Fruit fly (Drosophila melanogaster) whole organism, embryonic: ENCODE results near the gene CG9775.

Source experiments
- Bgb ChIP-seq: fragments of 200-800 bp; sonication (Bioruptor generic); IDR thresholded peaks from 2 replicates; pipeline ENCODE4 v1.3.6; 2022; ENCODE audit warnings: missing biosample characterization, missing genetic modification characterization; ENCODE audit not compliant: partially characterized antibody
- Blimp-1 ChIP-seq: fragments of 200-800 bp; sonication (Bioruptor generic); optimal IDR thresholded peaks from 3 replicates; lab custom pipeline; 2018; ENCODE audit warnings: missing biosample characterization, missing genetic modification characterization, mild to moderate bottlenecking, moderate library complexity, missing genetic modification reagents
- CG10209 ChIP-seq: fragments of 200-800 bp; sonication (Bioruptor generic); optimal IDR thresholded peaks from 3 replicates; lab custom pipeline; 2017; ENCODE audit warnings: missing biosample characterization, mild to moderate bottlenecking, missing genetic modification characterization, missing genetic modification reagents
- CG10431 ChIP-seq: fragments of 200-800 bp; sonication (Bioruptor generic); optimal IDR thresholded peaks from 3 replicates; lab custom pipeline; 2018; ENCODE audit warnings: missing biosample characterization, mild to moderate bottlenecking, missing genetic modification characterization
- CG10565 ChIP-seq: fragments of 200-800 bp; sonication (Bioruptor generic); optimal IDR thresholded peaks from 3 replicates; lab custom pipeline; 2016; ENCODE audit warnings: missing biosample characterization, mild to moderate bottlenecking, missing genetic modification characterization
- CG12942 ChIP-seq: fragments of 200-800 bp; sonication (Bioruptor generic); optimal IDR thresholded peaks from 3 replicates; lab custom pipeline; 2016; ENCODE audit warnings: missing biosample characterization, missing genetic modification characterization
- CG13123 ChIP-seq: fragments of 200-800 bp; sonication (Bioruptor generic); optimal IDR thresholded peaks from 2 replicates; lab custom pipeline; 2016; ENCODE audit warnings: missing biosample characterization, missing genetic modification characterization
- CG13287 ChIP-seq: fragments of 200-800 bp; sonication (Bioruptor generic); IDR thresholded peaks from 2 replicates; pipeline ENCODE4 v1.3.6; 2022; ENCODE audit warnings: missing biosample characterization, missing genetic modification characterization; ENCODE audit not compliant: partially characterized antibody
- CG15011 ChIP-seq: fragments of 200-800 bp; sonication (Bioruptor generic); optimal IDR thresholded peaks from 3 replicates; lab custom pipeline; 2018; ENCODE audit warnings: missing biosample characterization, mild to moderate bottlenecking, missing genetic modification characterization
- CG17912 ChIP-seq: fragments of 200-800 bp; sonication (Bioruptor generic); optimal IDR thresholded peaks from 2 replicates; lab custom pipeline; 2018; ENCODE audit warnings: missing biosample characterization, mild to moderate bottlenecking, missing genetic modification characterization
- CG2129 ChIP-seq: fragments of 200-800 bp; sonication (Bioruptor generic); IDR thresholded peaks from 2 replicates; pipeline ENCODE4 v1.3.6; 2022; ENCODE audit warnings: missing biosample characterization, missing genetic modification characterization; ENCODE audit not compliant: partially characterized antibody
- CG2678 ChIP-seq: fragments of 200-800 bp; sonication (Bioruptor generic); optimal IDR thresholded peaks from 3 replicates; lab custom pipeline; 2019; ENCODE audit warnings: missing biosample characterization, mild to moderate bottlenecking, missing genetic modification characterization, moderate library complexity
- CG4820 ChIP-seq: fragments of 200-800 bp; sonication (Bioruptor generic); optimal IDR thresholded peaks from 3 replicates; lab custom pipeline; 2016; ENCODE audit warnings: missing biosample characterization, missing genetic modification characterization
- CG6854 ChIP-seq: fragments of 200-800 bp; sonication (Bioruptor generic); optimal IDR thresholded peaks from 3 replicates; lab custom pipeline; 2017; ENCODE audit warnings: missing biosample characterization, mild to moderate bottlenecking, missing genetic modification characterization
- CG7839 ChIP-seq: fragments of 200-800 bp; sonication (Bioruptor generic); optimal IDR thresholded peaks from 3 replicates; lab custom pipeline; 2018; ENCODE audit warnings: missing biosample characterization, mild to moderate bottlenecking, missing genetic modification characterization, moderate library complexity
- CG7963 ChIP-seq: fragments of 200-800 bp; sonication (Bioruptor generic); IDR thresholded peaks from 3 replicates; pipeline ENCODE4 v1.3.6; 2022; ENCODE audit warnings: missing biosample characterization, missing genetic modification characterization; ENCODE audit not compliant: partially characterized antibody
- CG8359 ChIP-seq: fragments of 200-800 bp; sonication (Bioruptor generic); optimal IDR thresholded peaks from 2 replicates; lab custom pipeline; 2017; ENCODE audit warnings: missing biosample characterization, mild to moderate bottlenecking, missing genetic modification characterization, borderline replicate concordance
- CG8388 ChIP-seq: fragments of 200-800 bp; sonication (Bioruptor generic); optimal IDR thresholded peaks from 2 replicates; lab custom pipeline; 2019; ENCODE audit warnings: missing biosample characterization, mild to moderate bottlenecking, missing genetic modification characterization, moderate library complexity
- CG9727 ChIP-seq: fragments of 200-800 bp; sonication (Bioruptor generic); optimal IDR thresholded peaks from 3 replicates; lab custom pipeline; 2017; ENCODE audit warnings: missing biosample characterization, mild to moderate bottlenecking, missing genetic modification characterization
- Ets65A ChIP-seq: fragments of 200-800 bp; sonication (Bioruptor generic); peaks from one replicate; lab custom pipeline; 2016; ENCODE audit warnings: missing biosample characterization, missing genetic modification characterization
- GATAe ChIP-seq: fragments of 200-800 bp; sonication (Bioruptor generic); conservative IDR thresholded peaks from 2 replicates; pipeline ENCODE4 v1.3.6; 2022; ENCODE audit warnings: missing biosample characterization, missing genetic modification characterization
- Hand ChIP-seq: fragments of 200-800 bp; sonication (Bioruptor generic); optimal IDR thresholded peaks from 2 replicates; lab custom pipeline; 2017; ENCODE audit warnings: mild to moderate bottlenecking, missing biosample characterization, missing genetic modification reagents, missing genetic modification characterization
- Hey ChIP-seq: fragments of 200-800 bp; sonication (Bioruptor generic); optimal IDR thresholded peaks from 3 replicates; lab custom pipeline; 2018; ENCODE audit warnings: missing biosample characterization, mild to moderate bottlenecking, missing genetic modification characterization
- Max ChIP-seq: fragments of 200-800 bp; sonication (Bioruptor generic); optimal IDR thresholded peaks from 2 replicates; lab custom pipeline; 2016; ENCODE audit warnings: missing biosample characterization, mild to moderate bottlenecking, missing genetic modification characterization
- Nf-YC ChIP-seq: fragments of 200-800 bp; optimal IDR thresholded peaks from 3 replicates; lab custom pipeline; 2019; ENCODE audit warnings: missing biosample characterization, mild to moderate bottlenecking, missing genetic modification characterization, moderate library complexity
- Six4 ChIP-seq: fragments of 200-800 bp; sonication (Bioruptor generic); optimal IDR thresholded peaks from 2 replicates; lab custom pipeline; 2016; ENCODE audit warnings: missing biosample characterization, missing genetic modification characterization
- Sox102F ChIP-seq: fragments of 200-800 bp; sonication (Bioruptor generic); optimal IDR thresholded peaks from 2 replicates; lab custom pipeline; 2018; ENCODE audit warnings: missing biosample characterization, mild to moderate bottlenecking, missing genetic modification characterization, moderate library complexity
- Taf1 ChIP-seq: fragments of 200-800 bp; sonication (Bioruptor generic); IDR thresholded peaks from 2 replicates; pipeline ENCODE4 v1.3.6; 2022; ENCODE audit warnings: missing biosample characterization, missing genetic modification characterization
- ab ChIP-seq: fragments of 200-800 bp; sonication (Bioruptor generic); optimal IDR thresholded peaks from 2 replicates; lab custom pipeline; 2016; ENCODE audit warnings: missing biosample characterization, missing genetic modification characterization
- al ChIP-seq: fragments of 200-800 bp; sonication (Bioruptor generic); IDR thresholded peaks from 2 replicates; pipeline ENCODE4 v1.3.6; 2022; ENCODE audit warnings: missing biosample characterization, missing genetic modification characterization
- ash1 ChIP-seq: fragments of 200-800 bp; sonication (Bioruptor generic); optimal IDR thresholded peaks from 2 replicates; lab custom pipeline; 2018; ENCODE audit warnings: missing biosample characterization, mild to moderate bottlenecking, missing genetic modification characterization
- cad ChIP-seq: fragments of >200 bp; optimal IDR thresholded peaks from 2 replicates; lab custom pipeline; 2017; ENCODE audit warnings: missing biosample characterization, missing genetic modification characterization
- esg ChIP-seq: fragments of 200-800 bp; sonication (Bioruptor generic); conservative IDR thresholded peaks from 2 replicates; pipeline ENCODE4 v1.3.6; 2022; ENCODE audit warnings: missing biosample characterization, missing genetic modification characterization
- insv ChIP-seq, 2 experiments: fragments of 200-800 bp; sonication (Bioruptor generic); optimal IDR thresholded peaks; 3 replicates each; lab custom pipeline; 2016 to 2018; ENCODE audit warnings: missing biosample characterization in 2 of 2, missing genetic modification characterization in 2 of 2
- jigr1 ChIP-seq: fragments of 200-800 bp; sonication (Bioruptor generic); IDR thresholded peaks from 3 replicates; pipeline ENCODE4 v1.3.6; 2022; ENCODE audit warnings: missing biosample characterization, missing genetic modification characterization
- jumu ChIP-seq: fragments of 200-800 bp; sonication (Bioruptor generic); optimal IDR thresholded peaks from 3 replicates; lab custom pipeline; 2016; ENCODE audit warnings: missing biosample characterization, missing genetic modification characterization
- kah ChIP-seq: fragments of 200-800 bp; sonication (Bioruptor generic); optimal IDR thresholded peaks from 2 replicates; lab custom pipeline; 2018; ENCODE audit warnings: missing biosample characterization, mild to moderate bottlenecking, missing genetic modification characterization
- mam ChIP-seq: fragments of 200-800 bp; sonication (Bioruptor generic); optimal IDR thresholded peaks from 3 replicates; lab custom pipeline; 2016; ENCODE audit warnings: missing biosample characterization, missing genetic modification characterization
- org-1 ChIP-seq: fragments of 200-800 bp; sonication (Bioruptor generic); optimal IDR thresholded peaks from 2 replicates; lab custom pipeline; 2017; ENCODE audit warnings: missing biosample characterization, missing genetic modification characterization
- pnt ChIP-seq: fragments of 200-800 bp; sonication (Bioruptor generic); optimal IDR thresholded peaks from 3 replicates; lab custom pipeline; 2016; ENCODE audit warnings: missing biosample characterization, missing genetic modification characterization
- prd ChIP-seq, 3 experiments: fragments of >200 bp in 2 of 3; fragments of 200-800 bp in 1 of 3; sonication (Bioruptor generic) in 1 of 3; optimal IDR thresholded peaks in 2 of 3; IDR thresholded peaks in 1 of 3; 2 replicates in 2 of 3; 3 replicates in 1 of 3; pipeline versions ENCODE4 v1.3.6 to Lab custom; 2017 to 2022; ENCODE audit warnings: missing biosample characterization in 1 of 3, missing genetic modification characterization in 1 of 3
- salm ChIP-seq: fragments of 200-800 bp; sonication (Bioruptor generic); optimal IDR thresholded peaks from 2 replicates; lab custom pipeline; 2018; ENCODE audit warnings: missing biosample characterization, mild to moderate bottlenecking, missing genetic modification characterization
- shn ChIP-seq: fragments of 200-800 bp; sonication (Bioruptor generic); optimal IDR thresholded peaks from 3 replicates; lab custom pipeline; 2016; ENCODE audit warnings: missing biosample characterization, missing genetic modification characterization
- slbo ChIP-seq: fragments of 200-800 bp; sonication (Bioruptor generic); IDR thresholded peaks from 2 replicates; pipeline ENCODE4 v1.3.6; 2022; ENCODE audit warnings: missing biosample characterization, missing genetic modification characterization
- stc ChIP-seq: fragments of 200-800 bp; sonication (Bioruptor generic); IDR thresholded peaks from 2 replicates; pipeline ENCODE4 v1.3.6; 2022; ENCODE audit warnings: missing biosample characterization, missing genetic modification characterization
- zen ChIP-seq: fragments of 200-800 bp; sonication (Bioruptor generic); optimal IDR thresholded peaks from 3 replicates; lab custom pipeline; 2018; ENCODE audit warnings: missing biosample characterization, mild to moderate bottlenecking, missing genetic modification characterization, moderate library complexity
- zen2 ChIP-seq: fragments of 200-800 bp; sonication (Bioruptor generic); IDR thresholded peaks from 3 replicates; pipeline ENCODE4 v1.3.6; 2022; ENCODE audit warnings: missing biosample characterization, missing genetic modification characterization; ENCODE audit not compliant: partially characterized antibody
- zfh2 ChIP-seq: fragments of 200-800 bp; sonication (Bioruptor generic); optimal IDR thresholded peaks from 2 replicates; lab custom pipeline; 2016; ENCODE audit warnings: missing biosample characterization, missing genetic modification characterization

CG9775 gene

DNA sequence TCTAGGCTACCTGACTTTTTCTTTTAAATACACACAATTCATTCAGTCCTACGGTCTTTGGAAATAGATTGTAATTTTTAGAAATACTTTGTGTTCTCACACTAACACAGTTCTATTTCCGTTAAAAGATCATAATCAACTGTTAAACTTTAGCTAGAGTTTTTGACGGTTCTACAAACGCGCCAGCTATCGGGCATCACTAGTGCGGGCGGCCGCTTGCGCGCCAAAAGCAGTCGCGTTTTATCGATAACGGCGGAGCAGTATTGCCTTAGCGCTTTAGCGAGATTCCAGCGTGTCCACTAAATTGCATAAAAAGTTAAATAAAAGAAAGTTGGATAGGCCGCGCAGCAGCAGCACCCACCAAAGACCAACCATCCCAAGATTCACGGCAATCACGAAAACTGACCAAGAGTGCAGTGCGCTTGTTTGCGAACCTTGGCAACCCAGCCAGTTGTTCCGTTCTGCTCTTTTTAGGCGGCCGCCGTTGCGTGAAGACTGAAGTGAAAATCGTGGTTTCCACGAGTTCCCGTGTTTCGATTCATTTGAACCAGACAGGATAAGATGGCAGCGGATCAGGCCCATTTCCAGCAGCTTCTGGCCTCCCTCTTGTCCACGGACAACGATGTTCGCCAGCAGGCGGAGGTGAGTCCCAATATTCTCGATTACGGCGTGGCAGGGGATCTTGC lies 7.6 kb upstream of the CG9775 start, which contains the start of gene Karybeta3 (continued):
- TF ChIP-seq esg = peak; percentile 54; the same call in 1 of the 2 replicates
- no peak for TF ChIP-seq zen (tag; lab: Kevin White, UChicago)
- TF ChIP-seq GATAe (GFP tag; lab: Robert Waterston, UW) = peak; percentile 37; the same call in 1 of the 2 replicates
- TF ChIP-seq ab (GFP tag; lab: Kevin White, UChicago) = no peak
- peak; percentile 85 for TF ChIP-seq stc (GFP tag; lab: Robert Waterston, UW)
- TF ChIP-seq zen2 (GFP tag; lab: Robert Waterston, UW) = no peak; the same call in 2 of the 3 replicates
- TF ChIP-seq al = peak; percentile 67
- peak; percentile 73 for TF ChIP-seq CG13287 (GFP tag; lab: Robert Waterston, UW)
- TF ChIP-seq jigr1 (GFP tag; lab: Robert Waterston, UW) = no peak
- peak; percentile 62 for TF ChIP-seq Max (GFP tag; lab: Kevin White, UChicago)
- TF ChIP-seq CG17912 = no peak
- no peak for TF ChIP-seq cad (GFP tag; lab: Kevin White, UChicago)
- no peak for TF ChIP-seq kah
- peak; percentile 60 for TF ChIP-seq CG8388 (GFP tag; lab: Kevin White, UChicago)
- TF ChIP-seq Six4 (GFP tag; lab: Kevin White, UChicago) = peak; percentile 43
- peak; percentile 54 for TF ChIP-seq Nf-YC (tag; lab: Kevin White, UChicago)
- peak; percentile 84 for TF ChIP-seq mam
- no peak for TF ChIP-seq CG2129 (GFP tag; lab: Robert Waterston, UW)
- peak; percentile 40 for TF ChIP-seq org-1 (GFP tag; lab: Kevin White, UChicago)
- peak; percentile 98 for TF ChIP-seq Ets65A (GFP tag; lab: Kevin White, UChicago)
- TF ChIP-seq CG9727 = peak; percentile 74
- TF ChIP-seq CG10431 (GFP tag; lab: Kevin White, UChicago) = peak; percentile 25
- TF ChIP-seq Bgb (GFP tag; lab: Robert Waterston, UW) = peak; percentile 73
- TF ChIP-seq Hey (tag; lab: Kevin White, UChicago) = no peak
- no peak for TF ChIP-seq CG6854
- TF ChIP-seq slbo (GFP tag; lab: Robert Waterston, UW) = peak; percentile 78
- TF ChIP-seq Sox102F (GFP tag; lab: Kevin White, UChicago) = no peak
- TF ChIP-seq insv (GFP tag; optimal IDR thresholded peaks at IDR 0.05; lab: Kevin White, UChicago) = peak in 1 of 2 experiments; percentile 31
- TF ChIP-seq jumu (GFP tag; lab: Kevin White, UChicago) = peak; percentile 86
- TF ChIP-seq Taf1 = peak; percentile 32; the same call in 1 of the 2 replicates
- 0 out of 3 replicates have a peak, but pooled peaks have one; percentile 50 for TF ChIP-seq CG7963 (GFP tag; lab: Robert Waterston, UW)
- TF ChIP-seq pnt = peak; percentile 73
- peak; percentile 61 for TF ChIP-seq CG2678
- TF ChIP-seq Hand (GFP tag; lab: Kevin White, UChicago) = no peak
- TF ChIP-seq CG7839 (tag; lab: Kevin White, UChicago) = peak; percentile 68
- peak; percentile 59 for TF ChIP-seq CG4820 (GFP tag; lab: Kevin White, UChicago)
- no peak for TF ChIP-seq Blimp-1 (GFP tag; lab: Kevin White, UChicago)
- peak; percentile 79 for TF ChIP-seq shn (GFP tag; lab: Kevin White, UChicago)
- TF ChIP-seq CG15011 = no peak
- TF ChIP-seq prd (optimal IDR thresholded peaks at IDR 0.05; lab: Kevin White, UChicago) = no peak
- TF ChIP-seq prd (GFP tag; IDR thresholded peaks at IDR 0.05; lab: Robert Waterston, UW) = peak; percentile 76
- TF ChIP-seq CG8359 = peak; percentile 44
- TF ChIP-seq CG10209 = peak; percentile 66
- TF ChIP-seq ash1 (GFP tag; lab: Kevin White, UChicago) = no peak
- TF ChIP-seq CG10565 (GFP tag; lab: Kevin White, UChicago) = peak; percentile 3
- peak; percentile 32 for TF ChIP-seq salm (tag; lab: Kevin White, UChicago)
- peak; percentile 2 for TF ChIP-seq CG13123 (GFP tag; lab: Kevin White, UChicago)
- peak; percentile 84 for TF ChIP-seq zfh2
- peak; percentile 65 for TF ChIP-seq CG12942 (GFP tag; lab: Kevin White, UChicago)
